Fruit fly (Drosophila melanogaster): ENCODE results near the gene LKRSDH.
A peak's percentile ranks its signal among the peaks of the same experiment; 100 is the strongest.

The LKRSDH gene

DNA sequence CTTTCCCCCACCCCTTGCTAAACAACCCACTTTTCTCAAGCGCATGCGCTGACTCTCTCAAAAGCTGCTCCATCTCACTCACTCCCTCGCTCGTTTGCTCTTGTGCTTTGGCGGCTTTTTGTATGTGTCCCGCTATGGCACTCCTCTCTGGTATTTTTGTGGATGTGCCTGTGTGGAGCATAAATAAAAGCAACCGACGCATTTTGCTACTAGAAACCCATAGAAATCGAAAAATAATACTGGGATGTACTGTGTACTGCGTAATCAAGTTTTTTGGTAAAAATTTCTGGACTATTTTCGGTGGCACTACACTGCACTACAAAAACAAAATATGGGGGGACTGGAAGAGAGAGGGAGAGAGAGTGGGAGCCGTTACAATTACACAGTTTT lies 13.9 kb upstream of the LKRSDH start (continued):
- peak; percentile 58; the same call in 1 of the 2 replicates for TF ChIP-seq CG13287 (GFP tag; IDR thresholded peaks at IDR 0.05; ENCODE audit: partially characterized antibody)
- peak; percentile 61 for TF ChIP-seq HmgD (GFP tag; optimal IDR thresholded peaks at IDR 0.05)
- TF ChIP-seq klu (GFP tag; IDR thresholded peaks at IDR 0.05): no peak
- no peak for TF ChIP-seq bowl (GFP tag; IDR thresholded peaks at IDR 0.05)
- peak; percentile 66; the same call in 2 of the 3 replicates for TF ChIP-seq z (GFP tag; IDR thresholded peaks at IDR 0.05)
- TF ChIP-seq grn (GFP tag; optimal IDR thresholded peaks at IDR 0.05): no peak
- TF ChIP-seq CG12236 (GFP tag; optimal IDR thresholded peaks at IDR 0.05): no peak
- TF ChIP-seq Eip74EF (GFP tag; optimal IDR thresholded peaks at IDR 0.05): no peak
- TF ChIP-seq CG11456 (GFP tag; IDR thresholded peaks at IDR 0.05): no peak
- TF ChIP-seq crol (GFP tag; IDR thresholded peaks at IDR 0.05): peak; percentile 96
- TF ChIP-seq CG8944 (GFP tag; optimal IDR thresholded peaks at IDR 0.05): no peak
- TF ChIP-seq CG3281 (GFP tag; optimal IDR thresholded peaks at IDR 0.05): peak; percentile 28
- no peak for TF ChIP-seq Fer3 (tag; optimal IDR thresholded peaks at IDR 0.05)
- TF ChIP-seq gsb (GFP tag; IDR thresholded peaks at IDR 0.05): no peak
- no peak for TF ChIP-seq CG30431 (GFP tag; optimal IDR thresholded peaks at IDR 0.05)
- no peak for TF ChIP-seq CG11093 (GFP tag; IDR thresholded peaks at IDR 0.05)
- TF ChIP-seq nerfin-1 (tag; optimal IDR thresholded peaks at IDR 0.05): peak; percentile 95
- TF ChIP-seq gem (tag; optimal IDR thresholded peaks at IDR 0.05): no peak
- TF ChIP-seq bcd (GFP tag; optimal IDR thresholded peaks at IDR 0.05): no peak
- TF ChIP-seq CG15269 (tag; optimal IDR thresholded peaks at IDR 0.05): no peak
- TF ChIP-seq org-1 (GFP tag; optimal IDR thresholded peaks at IDR 0.05): no peak
- TF ChIP-seq Dref (GFP tag; IDR thresholded peaks at IDR 0.05): 0 out of 2 replicates have a peak, but pooled peaks have one; percentile 35
- TF ChIP-seq CG8290 (GFP tag; optimal IDR thresholded peaks at IDR 0.05): no peak
- peak in 1 of 2 experiments; percentile 49 for TF ChIP-seq CG8290 (tag; optimal IDR thresholded peaks at IDR 0.05)
- no peak for TF ChIP-seq inv (GFP tag; IDR thresholded peaks at IDR 0.05; ENCODE audit: partially characterized antibody)
- peak; percentile 17; the same call in 1 of the 2 replicates for TF ChIP-seq ranshi (GFP tag; IDR thresholded peaks at IDR 0.05)
- TF ChIP-seq Tbp (GFP tag; optimal IDR thresholded peaks at IDR 0.05): no peak
- TF ChIP-seq onecut (GFP tag; IDR thresholded peaks at IDR 0.05): peak; percentile 26; the same call in 1 of the 2 replicates
- no peak for TF ChIP-seq CG12391 (tag; optimal IDR thresholded peaks at IDR 0.05)
- TF ChIP-seq prd (optimal IDR thresholded peaks at IDR 0.05): no peak
- TF ChIP-seq prd (GFP tag; IDR thresholded peaks at IDR 0.05): no peak
- no peak for TF ChIP-seq CG7556 (GFP tag; optimal IDR thresholded peaks at IDR 0.05)
- peak; percentile 25 for TF ChIP-seq Meics (GFP tag; optimal IDR thresholded peaks at IDR 0.05)
- peak; percentile 39 for TF ChIP-seq Myb (GFP tag; optimal IDR thresholded peaks at IDR 0.05)
- TF ChIP-seq ac (GFP tag; optimal IDR thresholded peaks at IDR 0.05): no peak
- no peak for TF ChIP-seq TFAM (GFP tag; optimal IDR thresholded peaks at IDR 0.05)
- no peak for TF ChIP-seq CG7357 (GFP tag; IDR thresholded peaks at IDR 0.05)
- no peak for TF ChIP-seq CG17328 (GFP tag; IDR thresholded peaks at IDR 0.05)
- no peak for TF ChIP-seq stc (GFP tag; IDR thresholded peaks at IDR 0.05)
- no peak for TF ChIP-seq CG8089 (GFP tag; optimal IDR thresholded peaks at IDR 0.05)
- TF ChIP-seq Hmx (GFP tag; optimal IDR thresholded peaks at IDR 0.05): no peak
- no peak for TF ChIP-seq Oli (tag; optimal IDR thresholded peaks at IDR 0.05)
- no peak for TF ChIP-seq Camta (GFP tag; optimal IDR thresholded peaks at IDR 0.05)
- TF ChIP-seq gcm2 (GFP tag; optimal IDR thresholded peaks at IDR 0.05): no peak
- TF ChIP-seq cg (GFP tag; optimal IDR thresholded peaks at IDR 0.05): peak; percentile 92
- no peak for TF ChIP-seq CG9876 (GFP tag; optimal IDR thresholded peaks at IDR 0.05)
- no peak for TF ChIP-seq Jarid2 (GFP tag; optimal IDR thresholded peaks at IDR 0.05)
- no peak for TF ChIP-seq h (optimal IDR thresholded peaks at IDR 0.05)
- peak; percentile 97 for TF ChIP-seq ewg (GFP tag; optimal IDR thresholded peaks at IDR 0.05)
- TF ChIP-seq Rfx (GFP tag; IDR thresholded peaks at IDR 0.05): peak; percentile 45; the same call in 1 of the 2 replicates
- TF ChIP-seq chinmo (GFP tag; IDR thresholded peaks at IDR 0.05; ENCODE audit: partially characterized antibody): peak; percentile 99; the same call in 3 of the 4 replicates
- TF ChIP-seq B-H1 (GFP tag; IDR thresholded peaks at IDR 0.05): no peak
- no peak for TF ChIP-seq fu2 (GFP tag; optimal IDR thresholded peaks at IDR 0.05)
